Fruit fly (Drosophila melanogaster): ENCODE data around the gene Tak1.

The Tak1 gene

dm6 chrX:20489995-20490393, 34.7 kb downstream of the Tak1 start:
- TF ChIP-seq Hr4 (GFP tag; optimal IDR thresholded peaks at IDR 0.05) (peak; percentile 35), CG7368 (GFP tag; optimal IDR thresholded peaks at IDR 0.05) (no peak), dac (GFP tag; optimal IDR thresholded peaks at IDR 0.05) (no peak), acj6 (GFP tag; optimal IDR thresholded peaks at IDR 0.05) (no peak), CG15336 (GFP tag; IDR thresholded peaks at IDR 0.05) (no peak), CG6808 (GFP tag; optimal IDR thresholded peaks at IDR 0.05) (no peak), Sox102F (GFP tag; optimal IDR thresholded peaks at IDR 0.05) (no peak), Sox14 (GFP tag; optimal IDR thresholded peaks at IDR 0.05) (no peak), esn (GFP tag; optimal IDR thresholded peaks at IDR 0.05) (no peak), Ets21C (GFP tag; optimal IDR thresholded peaks at IDR 0.05) (no peak), salr (GFP tag; optimal IDR thresholded peaks at IDR 0.05) (peak in 1 of 2 experiments; percentile 12), OdsH (GFP tag; optimal IDR thresholded peaks at IDR 0.05) (peak; percentile 36), fd85E (GFP tag; optimal IDR thresholded peaks at IDR 0.05) (no peak), CG8319 (GFP tag; optimal IDR thresholded peaks at IDR 0.05) (no peak), CG8632 (GFP tag; optimal IDR thresholded peaks at IDR 0.05) (no peak), CG3032 (tag; optimal IDR thresholded peaks at IDR 0.05) (no peak), CG32006 (GFP tag; optimal IDR thresholded peaks at IDR 0.05) (peak; percentile 25), CG6276 (GFP tag; optimal IDR thresholded peaks at IDR 0.05) (no peak), Ets96B (tag; optimal IDR thresholded peaks at IDR 0.05) (no peak), lz (GFP tag; optimal IDR thresholded peaks at IDR 0.05) (no peak), CG11902 (GFP tag; optimal IDR thresholded peaks at IDR 0.05) (no peak), fd59A (GFP tag; optimal IDR thresholded peaks at IDR 0.05) (no peak), CG11294 (GFP tag; IDR thresholded peaks at IDR 0.05) (no peak), Hr38 (GFP tag; optimal IDR thresholded peaks at IDR 0.05) (no peak), CG34406 (GFP tag; optimal IDR thresholded peaks at IDR 0.05) (no peak), Gug (GFP tag; IDR thresholded peaks at IDR 0.05) (no peak), Smox (GFP tag; optimal IDR thresholded peaks at IDR 0.05) (no peak), Eip75B (GFP tag; optimal IDR thresholded peaks at IDR 0.05) (no peak), Sox15 (GFP tag; optimal IDR thresholded peaks at IDR 0.05) (no peak), CG4318 (GFP tag; optimal IDR thresholded peaks at IDR 0.05) (peak; percentile 19), ss (GFP tag; optimal IDR thresholded peaks at IDR 0.05) (no peak), vri (GFP tag; optimal IDR thresholded peaks at IDR 0.05) (no peak), eg (GFP tag; IDR thresholded peaks at IDR 0.05) (no peak), CG10669 (GFP tag; optimal IDR thresholded peaks at IDR 0.05) (no peak), Eip78C (GFP tag) (peak; percentile 81), fkh (GFP tag; optimal IDR thresholded peaks at IDR 0.05) (no peak), Blimp-1 (GFP tag; optimal IDR thresholded peaks at IDR 0.05) (no peak), topi (GFP tag; optimal IDR thresholded peaks at IDR 0.05) (no peak), CG31627 (GFP tag; optimal IDR thresholded peaks at IDR 0.05) (no peak), svp (GFP tag) (no peak), CG6854 (GFP tag; optimal IDR thresholded peaks at IDR 0.05) (no peak), achi (GFP tag; optimal IDR thresholded peaks at IDR 0.05) (no peak), CG10631 (GFP tag; optimal IDR thresholded peaks at IDR 0.05) (peak; percentile 36), CG11762 (GFP tag; optimal IDR thresholded peaks at IDR 0.05; ENCODE audit: insufficient read depth) (no peak), Hr39 (GFP tag; optimal IDR thresholded peaks at IDR 0.05) (no peak), CG9139 (GFP tag; optimal IDR thresholded peaks at IDR 0.05) (no peak), Met (GFP tag; optimal IDR thresholded peaks at IDR 0.05) (peak; percentile 17), CG6163 (GFP tag; IDR thresholded peaks at IDR 0.05) (no peak), CG6792 (GFP tag; optimal IDR thresholded peaks at IDR 0.05) (no peak), CG16779 (tag; optimal IDR thresholded peaks at IDR 0.05) (no peak)
